Worm (Caenorhabditis elegans): Measurements from ENCODE around the gene fdgt-2.

DNA sequence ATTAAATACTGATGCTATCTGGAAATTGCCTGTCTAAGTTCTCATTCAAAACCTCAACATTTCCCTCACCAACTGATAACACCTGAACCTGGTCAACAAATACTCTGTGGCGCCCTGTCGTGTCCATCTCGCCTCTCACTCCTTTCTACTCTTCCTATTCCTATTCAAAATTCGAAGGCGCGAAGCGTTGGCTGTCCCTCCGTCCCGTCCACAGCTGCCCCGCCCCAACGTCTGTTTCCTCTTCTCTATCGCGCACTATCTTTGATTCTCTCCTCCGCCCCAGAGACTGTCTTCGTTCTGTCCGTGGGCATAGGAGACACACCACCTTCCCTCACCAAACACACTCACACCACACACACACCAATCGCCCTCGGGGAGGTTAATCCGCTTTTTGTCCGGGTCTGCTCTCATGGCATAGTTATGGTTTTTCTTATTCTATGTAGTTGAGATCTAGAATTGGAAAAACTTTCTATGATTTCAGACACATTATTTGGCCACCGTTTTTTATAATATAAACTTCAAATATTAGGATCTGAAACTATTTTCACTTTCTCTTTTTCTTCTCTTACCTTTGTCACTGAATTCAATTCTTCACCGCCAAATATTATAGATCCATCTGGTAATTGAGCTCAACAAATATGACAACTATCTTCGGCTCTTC is 5.2 kb upstream of the fdgt-2 start, which contains the start of gene efl-3:
- TF ChIP-seq hrde-1 (tag; optimal IDR thresholded peaks at IDR 0.05; ENCODE audit: borderline replicate concordance) (no peak), rcor-1 (GFP tag; IDR thresholded peaks at IDR 0.05) (no peak), sptf-2 (GFP tag; optimal IDR thresholded peaks at IDR 0.05) (no peak), madf-6 (GFP tag; IDR thresholded peaks at IDR 0.05) (no peak), attf-5 (GFP tag; optimal IDR thresholded peaks at IDR 0.05) (no peak), bed-2 (GFP tag; IDR thresholded peaks at IDR 0.05) (no peak), unc-62 (GFP tag; optimal IDR thresholded peaks at IDR 0.05) (no peak), F22D6.2 (tag; optimal IDR thresholded peaks at IDR 0.05) (no peak), ztf-3 (GFP tag; optimal IDR thresholded peaks at IDR 0.05) (no peak), madf-3 (GFP tag; IDR thresholded peaks at IDR 0.05) (no peak), ama-1 (optimal IDR thresholded peaks at IDR 0.05) (no peak), ama-1 (GFP tag; optimal IDR thresholded peaks at IDR 0.05) (no peak)

Measured in whole organism, young adult.